Worm (Caenorhabditis elegans) whole organism, L3 larva: ENCODE measurements around the gene zyg-11.

ENCODE experiments used
- R02D3.7 ChIP-seq: fragments of 150-350 bp; optimal IDR thresholded peaks from 2 replicates; lab custom pipeline; 2014; ENCODE audit warnings: missing biosample characterization, missing genetic modification characterization
- ZK546.5 ChIP-seq: sonication (generic microtip); optimal IDR thresholded peaks from 2 replicates; lab custom pipeline; 2017; ENCODE audit warnings: missing biosample characterization, missing genetic modification characterization
- aly-2 ChIP-seq: fragments of 150-350 bp; optimal IDR thresholded peaks from 2 replicates; lab custom pipeline; 2014; ENCODE audit warnings: missing biosample characterization, missing genetic modification characterization
- ama-1 ChIP-seq: fragments of 150-350 bp; optimal IDR thresholded peaks from 2 replicates; lab custom pipeline; 2018
- ceh-16 ChIP-seq: sonication (generic microtip); optimal IDR thresholded peaks from 2 replicates; lab custom pipeline; 2017; ENCODE audit warnings: missing biosample characterization, missing genetic modification characterization
- ceh-28 ChIP-seq: fragments of 150-350 bp; optimal IDR thresholded peaks from 2 replicates; lab custom pipeline; 2014; ENCODE audit warnings: missing biosample characterization, missing genetic modification reagents, missing genetic modification characterization
- ceh-82 ChIP-seq: fragments of 150-350 bp; optimal IDR thresholded peaks from 2 replicates; lab custom pipeline; 2014; ENCODE audit warnings: missing biosample characterization, missing genetic modification characterization
- ceh-9 ChIP-seq: sonication (generic microtip); optimal IDR thresholded peaks from 2 replicates; lab custom pipeline; 2018; ENCODE audit warnings: missing biosample characterization, missing genetic modification characterization
- daf-12 ChIP-seq: fragments of 150-350 bp; optimal IDR thresholded peaks from 2 replicates; lab custom pipeline; 2014; ENCODE audit warnings: missing biosample characterization, missing genetic modification reagents, missing genetic modification characterization
- egl-27 ChIP-seq: sonication (generic microtip); optimal IDR thresholded peaks from 4 replicates; lab custom pipeline; 2017; ENCODE audit warnings: missing biosample characterization, missing genetic modification reagents, missing genetic modification characterization
- elt-1 ChIP-seq: fragments of 150-350 bp; optimal IDR thresholded peaks from 2 replicates; lab custom pipeline; 2014; ENCODE audit warnings: missing biosample characterization, missing genetic modification characterization
- elt-2 ChIP-seq: sonication (generic microtip); optimal IDR thresholded peaks from 2 replicates; lab custom pipeline; 2016; ENCODE audit warnings: missing genetic modification reagents, mild to moderate bottlenecking, missing genetic modification characterization, missing compliant biosample characterization
- elt-3 ChIP-seq, 3 experiments: fragments of 150-350 bp in 1 of 3; sonication (generic microtip) in 2 of 3; optimal IDR thresholded peaks; 2 replicates in 2 of 3; 4 replicates in 1 of 3; lab custom pipeline; 2014 to 2017; ENCODE audit warnings: missing biosample characterization in 3 of 3, missing genetic modification characterization in 3 of 3
- eor-1 ChIP-seq, 2 experiments: fragments of 150-350 bp; optimal IDR thresholded peaks; 2 replicates each; lab custom pipeline; 2014 to 2018; ENCODE audit warnings: missing biosample characterization in 2 of 2, missing genetic modification characterization in 2 of 2
- fkh-10 ChIP-seq: sonication (generic microtip); optimal IDR thresholded peaks from 2 replicates; lab custom pipeline; 2017; ENCODE audit warnings: missing biosample characterization, missing genetic modification reagents, missing genetic modification characterization
- fkh-2 ChIP-seq: fragments of 150-350 bp; optimal IDR thresholded peaks from 2 replicates; lab custom pipeline; 2014; ENCODE audit warnings: missing biosample characterization, missing genetic modification reagents, missing genetic modification characterization
- fos-1 ChIP-seq: fragments of 150-350 bp; optimal IDR thresholded peaks from 2 replicates; lab custom pipeline; 2014; ENCODE audit warnings: missing biosample characterization, missing genetic modification characterization
- hmg-11 ChIP-seq: sonication (generic microtip); optimal IDR thresholded peaks from 2 replicates; lab custom pipeline; 2016; ENCODE audit warnings: missing genetic modification characterization, missing compliant biosample characterization
- jun-1 ChIP-seq: fragments of 150-350 bp; optimal IDR thresholded peaks from 2 replicates; lab custom pipeline; 2014; ENCODE audit warnings: missing biosample characterization, missing genetic modification reagents, missing genetic modification characterization
- lin-15B ChIP-seq: fragments of 150-350 bp; optimal IDR thresholded peaks from 2 replicates; lab custom pipeline; 2014; ENCODE audit warnings: missing biosample characterization, missing genetic modification characterization
- lin-39 ChIP-seq: fragments of 150-350 bp; optimal IDR thresholded peaks from 2 replicates; lab custom pipeline; 2018; ENCODE audit warnings: missing biosample characterization, missing genetic modification reagents, missing genetic modification characterization
- lsy-12 ChIP-seq: sonication (generic microtip); optimal IDR thresholded peaks from 2 replicates; lab custom pipeline; 2016; ENCODE audit warnings: mild to moderate bottlenecking, missing genetic modification characterization, missing compliant biosample characterization
- mdl-1 ChIP-seq: fragments of 150-350 bp; optimal IDR thresholded peaks from 2 replicates; lab custom pipeline; 2014; ENCODE audit warnings: missing biosample characterization, missing genetic modification characterization
- nfya-1 ChIP-seq: sonication (generic microtip); optimal IDR thresholded peaks from 2 replicates; lab custom pipeline; 2017; ENCODE audit warnings: missing genetic modification characterization, mild to moderate bottlenecking, missing compliant biosample characterization, antibody characterized with exemption, moderate library complexity; ENCODE audit not compliant: insufficient read depth
- nhr-11 ChIP-seq: fragments of 150-350 bp; optimal IDR thresholded peaks from 2 replicates; lab custom pipeline; 2014; ENCODE audit warnings: missing biosample characterization, missing genetic modification characterization
- nhr-12 ChIP-seq: fragments of 150-350 bp; optimal IDR thresholded peaks from 2 replicates; lab custom pipeline; 2014; ENCODE audit warnings: missing biosample characterization, missing genetic modification characterization
- nhr-23 ChIP-seq: fragments of 150-350 bp; optimal IDR thresholded peaks from 2 replicates; lab custom pipeline; 2014; ENCODE audit warnings: missing biosample characterization, missing genetic modification reagents, missing genetic modification characterization
- nhr-237 ChIP-seq: fragments of 150-350 bp; optimal IDR thresholded peaks from 2 replicates; lab custom pipeline; 2014; ENCODE audit warnings: missing biosample characterization, missing genetic modification characterization
- nhr-25 ChIP-seq: sonication (generic microtip); optimal IDR thresholded peaks from 2 replicates; lab custom pipeline; 2017; ENCODE audit warnings: missing biosample characterization, missing genetic modification characterization
- nhr-28 ChIP-seq: fragments of 150-350 bp; optimal IDR thresholded peaks from 2 replicates; lab custom pipeline; 2014; ENCODE audit warnings: missing biosample characterization, missing genetic modification characterization
- nhr-43 ChIP-seq: sonication (generic microtip); optimal IDR thresholded peaks from 2 replicates; lab custom pipeline; 2016; ENCODE audit warnings: mild to moderate bottlenecking, missing genetic modification characterization, missing compliant biosample characterization; ENCODE audit not compliant: poor library complexity, severe bottlenecking
- nhr-67 ChIP-seq: fragments of 150-350 bp; optimal IDR thresholded peaks from 2 replicates; lab custom pipeline; 2014; ENCODE audit warnings: missing biosample characterization, missing genetic modification characterization
- nhr-76 ChIP-seq: fragments of 150-350 bp; sonication (generic microtip); optimal IDR thresholded peaks from 5 replicates; lab custom pipeline; 2014; ENCODE audit warnings: missing biosample characterization, missing genetic modification characterization
- nhr-77 ChIP-seq: fragments of 150-350 bp; optimal IDR thresholded peaks from 2 replicates; lab custom pipeline; 2014; ENCODE audit warnings: missing biosample characterization, missing genetic modification characterization
- pha-4 ChIP-seq: fragments of 150-350 bp; optimal IDR thresholded peaks from 2 replicates; lab custom pipeline; 2014; ENCODE audit warnings: missing biosample characterization, missing genetic modification reagents, missing genetic modification characterization
- pqm-1 ChIP-seq: fragments of 150-350 bp; optimal IDR thresholded peaks from 2 replicates; lab custom pipeline; 2017; ENCODE audit warnings: missing biosample characterization, missing genetic modification characterization, inconsistent platforms
- sea-2 ChIP-seq: fragments of 150-350 bp; sonication (generic microtip); optimal IDR thresholded peaks from 4 replicates; lab custom pipeline; 2014; ENCODE audit warnings: missing biosample characterization, missing genetic modification reagents, missing genetic modification characterization
- skn-1 ChIP-seq: fragments of 150-350 bp; optimal IDR thresholded peaks from 2 replicates; lab custom pipeline; 2014; ENCODE audit warnings: missing biosample characterization, missing genetic modification characterization
- snpc-4 ChIP-seq: fragments of 150-350 bp; optimal IDR thresholded peaks from 2 replicates; lab custom pipeline; 2014; ENCODE audit warnings: missing biosample characterization, missing genetic modification characterization
- tbx-2 ChIP-seq: sonication (generic microtip); optimal IDR thresholded peaks from 2 replicates; lab custom pipeline; 2016; ENCODE audit warnings: mild to moderate bottlenecking, missing genetic modification characterization, missing compliant biosample characterization
- unc-39 ChIP-seq: sonication (generic microtip); optimal IDR thresholded peaks from 4 replicates; lab custom pipeline; 2017; ENCODE audit warnings: missing biosample characterization, missing genetic modification characterization
- unc-62 ChIP-seq: fragments of 150-350 bp; sonication (generic microtip); optimal IDR thresholded peaks from 4 replicates; lab custom pipeline; 2014; ENCODE audit warnings: missing biosample characterization, missing genetic modification reagents, missing genetic modification characterization
- zag-1 ChIP-seq: fragments of 150-350 bp; optimal IDR thresholded peaks from 2 replicates; lab custom pipeline; 2014; ENCODE audit warnings: missing biosample characterization, missing genetic modification characterization
- ztf-11 ChIP-seq: fragments of 150-350 bp; optimal IDR thresholded peaks from 2 replicates; lab custom pipeline; 2014; ENCODE audit warnings: missing biosample characterization, missing genetic modification characterization
- ztf-4 ChIP-seq: fragments of 150-350 bp; optimal IDR thresholded peaks from 2 replicates; lab custom pipeline; 2014; ENCODE audit warnings: missing biosample characterization, missing genetic modification characterization

Gene zyg-11

ce11 chrII:8015483-8015938 is 2.0 kb upstream of the zyg-11 start:
- TF ChIP-seq aly-2 (tag; lab: Kevin White, UChicago) (no peak), nhr-23 (tag; lab: Kevin White, UChicago) (no peak), nhr-43 (peak; percentile 59), nhr-77 (no peak), ZK546.5 (no peak), fkh-10 (no peak), lin-39 (tag; lab: Kevin White, UChicago) (no peak), nhr-25 (peak; percentile 15), elt-1 (peak; percentile 37), lsy-12 (tag; lab: Kevin White, UChicago) (peak; percentile 30), nhr-67 (tag; lab: Kevin White, UChicago) (no peak), nhr-237 (tag; lab: Kevin White, UChicago) (no peak), nhr-12 (tag; lab: Kevin White, UChicago) (no peak), ceh-28 (no peak), zag-1 (tag; lab: Kevin White, UChicago) (no peak), ama-1 (lab: Kevin White, UChicago) (peak; percentile 72), skn-1 (tag; lab: Kevin White, UChicago) (no peak), sea-2 (GFP tag; lab: Kevin White, UChicago) (no peak), fkh-2 (tag; lab: Kevin White, UChicago) (no peak), nhr-11 (tag; lab: Kevin White, UChicago) (no peak), pqm-1 (tag; lab: Kevin White, UChicago) (no peak), ceh-82 (tag; lab: Kevin White, UChicago) (no peak), jun-1 (tag; lab: Kevin White, UChicago) (no peak), egl-27 (tag; lab: Kevin White, UChicago) (no peak), unc-62 (GFP tag; lab: Kevin White, UChicago) (no peak), pha-4 (tag; lab: Kevin White, UChicago) (peak; percentile 94), hmg-11 (tag; lab: Kevin White, UChicago) (no peak), unc-39 (tag; lab: Kevin White, UChicago) (no peak), snpc-4 (tag; lab: Kevin White, UChicago) (no peak), ceh-9 (tag; lab: Kevin White, UChicago) (no peak), elt-2 (tag; lab: Kevin White, UChicago) (no peak)

ce11 chrII:8016167-8016566 is 1.3 kb upstream of the zyg-11 start:
- TF ChIP-seq skn-1 (tag; lab: Kevin White, UChicago) (no peak), ceh-16 (tag; lab: Kevin White, UChicago) (no peak), nhr-43 (peak; percentile 47), lin-15B (tag; lab: Kevin White, UChicago) (no peak), nhr-11 (tag; lab: Kevin White, UChicago) (no peak), elt-2 (tag; lab: Kevin White, UChicago) (peak; percentile 68), unc-62 (GFP tag; lab: Kevin White, UChicago) (no peak), nhr-237 (tag; lab: Kevin White, UChicago) (no peak), nhr-77 (no peak), pha-4 (tag; lab: Kevin White, UChicago) (peak; percentile 23), eor-1 (tag; optimal IDR thresholded peaks at IDR 0.05; lab: Kevin White, UChicago) (no peak), elt-3 (tag; optimal IDR thresholded peaks at IDR 0.05; lab: Kevin White, UChicago) (peak in 1 of 3 experiments; percentile 5), nfya-1 (peak; percentile 57), nhr-12 (tag; lab: Kevin White, UChicago) (no peak), aly-2 (tag; lab: Kevin White, UChicago) (no peak), ceh-28 (peak; percentile 4), nhr-28 (no peak), mdl-1 (tag; lab: Kevin White, UChicago) (no peak), lsy-12 (tag; lab: Kevin White, UChicago) (no peak), fkh-10 (no peak), nhr-23 (tag; lab: Kevin White, UChicago) (peak; percentile 1), elt-1 (no peak), jun-1 (tag; lab: Kevin White, UChicago) (peak; percentile 26), ama-1 (lab: Kevin White, UChicago) (peak; percentile 81), egl-27 (tag; lab: Kevin White, UChicago) (no peak), R02D3.7 (tag; lab: Kevin White, UChicago) (no peak), zag-1 (tag; lab: Kevin White, UChicago) (no peak), tbx-2 (no peak), daf-12 (tag; lab: Kevin White, UChicago) (no peak), ztf-11 (tag; lab: Kevin White, UChicago) (no peak), fos-1 (tag; lab: Kevin White, UChicago) (no peak), ceh-82 (tag; lab: Kevin White, UChicago) (no peak), sea-2 (GFP tag; lab: Kevin White, UChicago) (no peak), lin-39 (tag; lab: Kevin White, UChicago) (no peak), nhr-76 (no peak), ztf-4 (tag; lab: Kevin White, UChicago) (no peak), pqm-1 (tag; lab: Kevin White, UChicago) (peak; percentile 70)
